Fruit fly (Drosophila melanogaster): ENCODE results near the gene fd3F.

The fd3F gene

dm6 chrX:3849419-3850028 is 47.4 kb downstream of the fd3F start:
- TF ChIP-seq CG11902 (GFP tag; optimal IDR thresholded peaks at IDR 0.05) (no peak), CG8119 (GFP tag; IDR thresholded peaks at IDR 0.05) (no peak), CG6854 (GFP tag; optimal IDR thresholded peaks at IDR 0.05) (peak; percentile 26), CG8632 (GFP tag; optimal IDR thresholded peaks at IDR 0.05) (no peak), CG11762 (GFP tag; optimal IDR thresholded peaks at IDR 0.05; ENCODE audit: insufficient read depth) (no peak), net (GFP tag; optimal IDR thresholded peaks at IDR 0.05) (no peak), Blimp-1 (GFP tag; optimal IDR thresholded peaks at IDR 0.05) (peak; percentile 94), achi (GFP tag; optimal IDR thresholded peaks at IDR 0.05) (no peak), CG7368 (GFP tag; optimal IDR thresholded peaks at IDR 0.05) (no peak), topi (GFP tag; optimal IDR thresholded peaks at IDR 0.05) (no peak), CG4318 (GFP tag; optimal IDR thresholded peaks at IDR 0.05) (no peak), CG6163 (GFP tag; IDR thresholded peaks at IDR 0.05) (no peak), Eip78C (GFP tag) (peak; percentile 30), Sox15 (GFP tag; optimal IDR thresholded peaks at IDR 0.05) (no peak), CG10669 (GFP tag; optimal IDR thresholded peaks at IDR 0.05) (no peak), Ets96B (tag; optimal IDR thresholded peaks at IDR 0.05) (no peak), CG3919 (GFP tag; optimal IDR thresholded peaks at IDR 0.05) (no peak), CG32006 (GFP tag; optimal IDR thresholded peaks at IDR 0.05) (no peak), Lpt (GFP tag; optimal IDR thresholded peaks at IDR 0.05) (no peak), CG15336 (GFP tag; IDR thresholded peaks at IDR 0.05) (no peak)

All from whole organism, prepupa.